Worm (Caenorhabditis elegans) whole organism, L4 larva: ENCODE data around the gene Y69A2AR.47.
A peak's percentile ranks its signal among the peaks of the same experiment; 100 is the strongest.

Experiments used
- T20F7.1 ChIP-seq: fragments of 200-800 bp; sonication (Bioruptor generic); optimal IDR thresholded peaks from 2 replicates; lab custom pipeline; 2018; ENCODE audit warnings: mild to moderate bottlenecking, missing genetic modification characterization, missing compliant biosample characterization
- Y48G9A.11 ChIP-seq: fragments of 200-800 bp; sonication (Bioruptor generic); IDR thresholded peaks from 2 replicates; pipeline ENCODE4 v1.3.6; 2022; ENCODE audit warnings: missing genetic modification reagents, missing genetic modification characterization, missing compliant biosample characterization
- aha-1 ChIP-seq: fragments of 150-350 bp; peaks from one replicate; lab custom pipeline; 2014; ENCODE audit warnings: missing biosample characterization, missing genetic modification characterization
- ama-1 ChIP-seq: fragments of 150-350 bp; optimal IDR thresholded peaks from 2 replicates; lab custom pipeline; 2014; ENCODE audit warnings: inconsistent platforms, mixed read lengths
- ceh-20 ChIP-seq: fragments of 200-800 bp; sonication (Bioruptor generic); IDR thresholded peaks from 2 replicates; pipeline ENCODE4 v1.3.6; 2022; ENCODE audit warnings: missing genetic modification reagents, missing genetic modification characterization, missing compliant biosample characterization
- ceh-28 ChIP-seq: fragments of 150-350 bp; optimal IDR thresholded peaks from 2 replicates; lab custom pipeline; 2014; ENCODE audit warnings: missing biosample characterization, missing genetic modification reagents, missing genetic modification characterization
- ces-1 ChIP-seq: fragments of 150-350 bp; sonication (generic microtip); optimal IDR thresholded peaks from 4 replicates; lab custom pipeline; 2014; ENCODE audit warnings: missing biosample characterization, missing genetic modification reagents, missing genetic modification characterization
- dpl-1 ChIP-seq: fragments of 150-350 bp; optimal IDR thresholded peaks from 2 replicates; lab custom pipeline; 2014; ENCODE audit warnings: missing biosample characterization, missing genetic modification reagents, missing genetic modification characterization
- hlh-30 ChIP-seq: sonication (generic microtip); optimal IDR thresholded peaks from 2 replicates; lab custom pipeline; 2017; ENCODE audit warnings: antibody characterized with exemption, mild to moderate bottlenecking, missing genetic modification characterization, missing compliant biosample characterization; ENCODE audit not compliant: insufficient read depth
- lin-38 ChIP-seq: fragments of 200-800 bp; sonication (Bioruptor generic); IDR thresholded peaks from 2 replicates; pipeline ENCODE4 v1.3.6; 2022; ENCODE audit warnings: missing genetic modification reagents, missing genetic modification characterization, missing compliant biosample characterization
- mes-2 ChIP-seq: sonication (generic microtip); optimal IDR thresholded peaks from 2 replicates; lab custom pipeline; 2016; ENCODE audit warnings: missing genotype, mild to moderate bottlenecking, missing genetic modification characterization, missing compliant biosample characterization; ENCODE audit not compliant: poor library complexity, severe bottlenecking
- nhr-48 ChIP-seq: sonication (generic microtip); optimal IDR thresholded peaks from 2 replicates; lab custom pipeline; 2016; ENCODE audit warnings: mild to moderate bottlenecking, missing genetic modification characterization, missing compliant biosample characterization
- sdz-12 ChIP-seq: fragments of 200-800 bp; sonication (Bioruptor generic); optimal IDR thresholded peaks from 2 replicates; lab custom pipeline; 2018; ENCODE audit warnings: mild to moderate bottlenecking, missing genetic modification characterization, missing compliant biosample characterization
- snpc-4 ChIP-seq: fragments of 150-350 bp; optimal IDR thresholded peaks from 2 replicates; lab custom pipeline; 2014; ENCODE audit warnings: missing biosample characterization, missing genetic modification characterization
- unc-130 ChIP-seq: sonication (generic microtip); optimal IDR thresholded peaks from 2 replicates; lab custom pipeline; 2016; ENCODE audit warnings: missing genetic modification reagents, missing genetic modification characterization, missing compliant biosample characterization
- vab-7 ChIP-seq: fragments of 200-800 bp; sonication (Bioruptor generic); IDR thresholded peaks from 2 replicates; pipeline ENCODE4 v1.3.6; 2022; ENCODE audit warnings: missing genetic modification reagents, missing genetic modification characterization, missing compliant biosample characterization
- zip-11 ChIP-seq: fragments of 200-800 bp; sonication (Bioruptor generic); IDR thresholded peaks from 2 replicates; pipeline ENCODE4 v1.3.6; 2022; ENCODE audit warnings: missing genetic modification characterization, missing compliant biosample characterization

Gene Y69A2AR.47

DNA sequence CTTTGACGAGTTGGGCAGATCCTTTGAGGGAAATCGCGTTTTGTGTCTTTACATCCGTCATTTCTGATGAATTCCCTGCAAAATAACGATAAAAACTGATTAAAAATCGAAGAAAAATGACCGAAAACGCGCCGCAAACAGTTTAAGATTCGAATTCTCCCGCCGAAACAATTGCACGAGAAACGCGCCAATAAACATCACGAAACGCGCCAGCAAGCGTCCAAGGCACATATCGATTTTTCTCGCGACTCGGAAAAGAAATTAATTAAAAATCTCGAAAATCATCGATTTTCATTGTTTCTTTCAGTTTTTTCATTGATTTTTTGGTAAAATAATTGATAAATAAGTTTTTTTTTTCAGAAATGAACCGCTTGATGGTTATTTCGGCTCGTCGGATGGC is 43.4 kb downstream of the Y69A2AR.47 start, which contains the start of the genes mdf-2 and nduv-3 (continued):
- TF ChIP-seq T20F7.1 (GFP tag; lab: Kevin White, UChicago) (peak; percentile 76), sdz-12 (no peak), snpc-4 (tag; lab: Kevin White, UChicago) (no peak), ces-1 (no peak), vab-7 (GFP tag; lab: Robert Waterston, UW) (no peak), zip-11 (GFP tag; lab: Robert Waterston, UW) (no peak)

DNA sequence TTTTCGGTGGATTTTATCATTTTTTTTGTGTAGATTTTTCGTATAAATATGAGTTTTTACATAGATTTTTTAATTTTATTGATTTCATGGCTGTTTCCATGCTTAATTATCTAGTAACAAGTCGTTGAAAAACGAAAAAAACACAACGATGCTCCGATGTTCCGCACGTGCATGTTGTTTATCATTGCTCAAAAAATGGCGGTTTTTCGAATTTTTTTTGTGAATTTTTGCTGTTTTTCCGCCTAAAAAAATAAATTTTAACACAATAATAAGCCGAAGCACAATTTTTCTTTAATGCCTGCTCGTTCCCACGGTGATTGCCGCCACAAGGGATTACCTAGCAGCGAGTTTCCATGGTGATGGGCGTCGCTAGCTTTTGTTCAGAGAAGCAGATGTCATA is 44.5 kb downstream of the Y69A2AR.47 start:
- TF ChIP-seq aha-1 (tag; lab: Kevin White, UChicago): peak; percentile 77
- TF ChIP-seq dpl-1 (GFP tag; lab: Kevin White, UChicago): peak; percentile 8
- no peak for TF ChIP-seq unc-130 (GFP tag; lab: Kevin White, UChicago)
- TF ChIP-seq hlh-30 (tag; lab: Kevin White, UChicago): no peak
- TF ChIP-seq nhr-48 (tag; lab: Kevin White, UChicago): no peak
- TF ChIP-seq ceh-20: no peak
- no peak for TF ChIP-seq ceh-28 (tag; lab: Kevin White, UChicago)
- peak; percentile 2 for TF ChIP-seq mes-2 (tag; lab: Kevin White, UChicago)
- peak; percentile 90 for TF ChIP-seq Y48G9A.11 (GFP tag; lab: Robert Waterston, UW)
- peak; percentile 23 for TF ChIP-seq ama-1 (lab: Kevin White, UChicago)
- peak; percentile 40 for TF ChIP-seq lin-38 (GFP tag; lab: Robert Waterston, UW)

DNA sequence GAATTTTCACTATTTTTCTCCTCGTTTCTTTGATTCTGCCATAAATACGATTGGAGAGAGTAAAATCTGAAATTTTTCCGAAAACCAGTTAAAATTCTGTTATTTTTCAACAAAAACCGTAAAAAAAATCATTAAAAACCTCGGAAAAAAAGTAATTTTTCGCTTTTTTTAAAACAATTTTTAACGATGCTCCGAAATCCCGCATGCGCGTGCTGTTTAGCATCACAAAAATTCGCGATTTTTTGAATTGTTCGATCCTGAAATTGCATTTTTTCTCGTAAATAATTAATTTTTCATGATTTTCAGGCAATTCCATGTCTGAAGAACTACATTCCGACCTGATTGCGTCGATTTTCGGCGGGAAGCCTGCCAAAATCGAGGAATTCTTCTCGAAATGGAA is 45.2 kb downstream of the Y69A2AR.47 start, which contains the start of gene ric-8:
Gene ric-8 (plus strand): TSS at position 301 of the 400 bp plus-strand sequence.
- TF ChIP-seq zip-11 (GFP tag; lab: Robert Waterston, UW) (no peak), Y48G9A.11 (GFP tag; lab: Robert Waterston, UW) (peak; percentile 40; the same call in 1 of the 2 replicates)
